Fruit fly (Drosophila melanogaster) Kc167 (cell line): ENCODE data around the gene Ost48.
A peak's percentile ranks its signal among the peaks of the same experiment; 100 is the strongest.

Experiments
- Myc ChIP-seq: fragments of >200 bp; optimal IDR thresholded peaks from 2 replicates; lab custom pipeline; 2017; ENCODE audit warnings: missing external identifiers
- Sin3A ChIP-seq: fragments of >200 bp; optimal IDR thresholded peaks from 2 replicates; lab custom pipeline; 2018; ENCODE audit warnings: missing external identifiers
- h ChIP-seq: fragments of >200 bp; optimal IDR thresholded peaks from 3 replicates; lab custom pipeline; 2018; ENCODE audit warnings: missing external identifiers
- insv ChIP-seq: fragments of >200 bp; optimal IDR thresholded peaks from 3 replicates; lab custom pipeline; 2018; ENCODE audit warnings: missing external identifiers
- psq ChIP-seq: fragments of >200 bp; optimal IDR thresholded peaks from 2 replicates; lab custom pipeline; 2017; ENCODE audit warnings: missing external identifiers
- ttk ChIP-seq: sonication (Bioruptor generic); optimal IDR thresholded peaks from 2 replicates; lab custom pipeline; 2017; ENCODE audit warnings: missing external identifiers

Ost48 gene

dm6 chrX:9158366-9158765 lies at the start of gene Ost48, which contains the start of gene Dlip1:
Ost48 (minus strand) TSS chrX:9158515.
Dlip1 (plus strand) TSS chrX:9158622.
- TF ChIP-seq h (no peak), Sin3A (lab: Kevin White, UChicago) (peak; percentile 55), ttk (lab: Kevin White, UChicago) (no peak)

- TF ChIP-seq psq = no peak
- no peak for TF ChIP-seq Myc (lab: Kevin White, UChicago)
- TF ChIP-seq insv = no peak
- TF ChIP-seq ttk (lab: Kevin White, UChicago) = no peak
- TF ChIP-seq Sin3A (lab: Kevin White, UChicago) = no peak
- TF ChIP-seq h = no peak
Observed at dm6 chrX:9201866-9202681, 43.8 kb upstream of the Ost48 start.

- TF ChIP-seq Myc (lab: Kevin White, UChicago) (no peak), ttk (lab: Kevin White, UChicago) (no peak), insv (no peak), psq (no peak), Sin3A (lab: Kevin White, UChicago) (no peak), h (no peak)
Observed at dm6 chrX:9201080-9201479, 42.8 kb upstream of the Ost48 start.

dm6 chrX:9200234-9200633 lies 41.9 kb upstream of the Ost48 start:
- TF ChIP-seq psq = no peak
- TF ChIP-seq h = no peak
- TF ChIP-seq ttk (lab: Kevin White, UChicago) = no peak
- no peak for TF ChIP-seq Myc (lab: Kevin White, UChicago)
- TF ChIP-seq Sin3A (lab: Kevin White, UChicago) = no peak
- no peak for TF ChIP-seq insv

dm6 chrX:9196362-9196761 lies 38.0 kb upstream of the Ost48 start, which contains the start of gene CG12118:
CG12118 (minus strand) TSS chrX:9196414.
- TF ChIP-seq Myc (lab: Kevin White, UChicago) = no peak
- no peak for TF ChIP-seq psq
- no peak for TF ChIP-seq insv
- TF ChIP-seq h = no peak
- no peak for TF ChIP-seq ttk (lab: Kevin White, UChicago)
- TF ChIP-seq Sin3A (lab: Kevin White, UChicago) = no peak

- TF ChIP-seq h = no peak
- TF ChIP-seq Sin3A (lab: Kevin White, UChicago) = no peak
- no peak for TF ChIP-seq Myc (lab: Kevin White, UChicago)
- no peak for TF ChIP-seq psq
- TF ChIP-seq ttk (lab: Kevin White, UChicago) = no peak
- TF ChIP-seq insv = no peak
Observed at dm6 chrX:9195311-9195710, 37.0 kb upstream of the Ost48 start.

- TF ChIP-seq Sin3A (lab: Kevin White, UChicago) (no peak), insv (no peak), h (no peak), psq (no peak), Myc (lab: Kevin White, UChicago) (no peak)
Observed at dm6 chrX:9193604-9194003, 35.3 kb upstream of the Ost48 start, which contains the start of gene CG12106. CG12106 (plus strand) TSS chrX:9193898.

dm6 chrX:9192429-9192828 lies 34.1 kb upstream of the Ost48 start, which contains the start of gene CG12056:
CG12056 (plus strand) TSS chrX:9192669.
- no peak for TF ChIP-seq insv
- TF ChIP-seq Sin3A (lab: Kevin White, UChicago) = no peak
- no peak for TF ChIP-seq psq
- no peak for TF ChIP-seq h
- no peak for TF ChIP-seq Myc (lab: Kevin White, UChicago)
- no peak for TF ChIP-seq ttk (lab: Kevin White, UChicago)

- no peak for TF ChIP-seq Myc (lab: Kevin White, UChicago)
- TF ChIP-seq Sin3A (lab: Kevin White, UChicago) = no peak
- TF ChIP-seq h = no peak
- no peak for TF ChIP-seq psq
- no peak for TF ChIP-seq ttk (lab: Kevin White, UChicago)
- no peak for TF ChIP-seq insv
Observed at dm6 chrX:9191357-9191756, 33.0 kb upstream of the Ost48 start, which contains the start of gene CG12057. CG12057 (plus strand) TSS chrX:9191657.

- TF ChIP-seq Sin3A (lab: Kevin White, UChicago) (no peak), Myc (lab: Kevin White, UChicago) (no peak), psq (no peak), insv (no peak), ttk (lab: Kevin White, UChicago) (no peak), h (no peak)
Observed at dm6 chrX:9190555-9191184, 32.4 kb upstream of the Ost48 start, which contains the start of gene CG12115. CG12115 (minus strand) TSS chrX:9190605.

dm6 chrX:9187429-9187828 lies 29.1 kb upstream of the Ost48 start:
- TF ChIP-seq insv (no peak), psq (no peak), Myc (lab: Kevin White, UChicago) (no peak), h (no peak), Sin3A (lab: Kevin White, UChicago) (no peak), ttk (lab: Kevin White, UChicago) (no peak)

dm6 chrX:9168273-9168672 lies 10.0 kb upstream of the Ost48 start:
- TF ChIP-seq insv (no peak), Myc (lab: Kevin White, UChicago) (no peak), ttk (lab: Kevin White, UChicago) (no peak), Sin3A (lab: Kevin White, UChicago) (no peak), h (no peak), psq (no peak)
